Fruit fly (Drosophila melanogaster) whole organism: ENCODE measurements around the gene DCTN6-p27.

Experiments used
- CG8478 ChIP-seq: fragments of >200 bp; optimal IDR thresholded peaks from 2 replicates; lab custom pipeline; 2018; ENCODE audit warnings: inconsistent platforms
- Dll ChIP-seq: fragments of >200 bp; optimal IDR thresholded peaks from 2 replicates; lab custom pipeline; 2017
- EcR ChIP-seq, 2 experiments: fragments of >200 bp; optimal IDR thresholded peaks; 2 replicates each; lab custom pipeline; 2017; ENCODE audit warnings: missing biosample characterization in 2 of 2, missing genetic modification characterization in 2 of 2, missing genetic modification reagents in 2 of 2
- pan ChIP-seq: fragments of >200 bp; optimal IDR thresholded peaks from 2 replicates; lab custom pipeline; 2017
- psq ChIP-seq: fragments of >200 bp; optimal IDR thresholded peaks from 2 replicates; lab custom pipeline; 2017

DNA sequence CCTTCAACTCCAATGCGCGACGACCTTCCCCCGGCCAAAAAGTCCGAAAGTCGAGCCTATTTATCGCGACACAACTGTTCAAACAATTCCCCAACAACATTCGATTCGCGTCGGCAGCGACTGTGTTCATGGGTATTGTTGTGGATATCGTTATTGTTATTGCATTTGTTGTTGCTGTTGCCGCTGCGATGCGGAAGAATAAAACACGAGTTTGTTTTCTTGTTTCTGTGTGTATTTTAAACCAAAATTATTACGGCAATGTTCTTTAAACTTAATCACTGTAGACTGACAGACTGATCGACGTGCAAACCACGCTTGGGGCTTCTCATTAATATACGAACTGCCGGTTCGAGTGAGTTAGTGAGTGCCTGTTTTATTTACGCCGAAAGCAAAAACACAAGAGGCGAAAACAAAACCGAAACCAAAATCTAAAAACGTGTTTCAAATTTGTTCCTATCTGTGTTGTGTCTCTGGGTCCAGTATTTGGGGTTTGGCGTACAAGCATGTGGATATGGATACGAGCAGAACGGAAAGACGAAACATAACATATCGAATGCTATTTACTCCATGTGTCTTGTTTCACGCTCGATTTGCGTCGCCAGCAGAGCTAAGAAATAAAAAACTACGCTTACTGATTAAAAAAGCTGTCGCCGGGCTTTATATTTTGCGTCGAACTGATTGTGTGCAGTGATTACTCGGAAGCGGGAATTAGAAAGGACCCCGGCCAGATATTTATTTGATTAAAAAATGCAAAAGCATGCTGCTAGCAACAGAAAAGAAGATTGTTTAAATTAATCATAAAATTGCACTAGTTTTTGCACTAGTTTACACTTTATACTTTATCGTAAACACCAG, 27.7 kb downstream of the DCTN6-p27 start:
- TF ChIP-seq pan (lab: Kevin White, UChicago) (no peak), Dll (lab: Kevin White, UChicago) (no peak), psq (lab: Kevin White, UChicago) (no peak), CG8478 (lab: Kevin White, UChicago) (no peak), EcR (GFP tag; optimal IDR thresholded peaks at IDR 0.05; lab: Kevin White, UChicago) (no peak)
